Fruit fly (Drosophila melanogaster) whole organism, embryonic: ENCODE measurements around the gene CG44158.
A peak's percentile ranks its signal among the peaks of the same experiment; 100 is the strongest.

Experiments
- Adf1 ChIP-seq: fragments of 200-800 bp; sonication (Bioruptor generic); IDR thresholded peaks from 2 replicates; pipeline ENCODE4 v1.3.6; 2022; ENCODE audit warnings: missing biosample characterization, missing genetic modification characterization
- Asciz ChIP-seq: fragments of 200-800 bp; sonication (Bioruptor generic); optimal IDR thresholded peaks from 2 replicates; lab custom pipeline; 2017; ENCODE audit warnings: missing biosample characterization, mild to moderate bottlenecking, missing genetic modification characterization, missing genetic modification reagents
- Atf3 ChIP-seq: fragments of 200-800 bp; sonication (Bioruptor generic); optimal IDR thresholded peaks from 3 replicates; lab custom pipeline; 2016; ENCODE audit warnings: missing biosample characterization, missing genetic modification characterization
- CG10431 ChIP-seq: fragments of 200-800 bp; sonication (Bioruptor generic); optimal IDR thresholded peaks from 3 replicates; lab custom pipeline; 2018; ENCODE audit warnings: missing biosample characterization, mild to moderate bottlenecking, missing genetic modification characterization
- CG11093 ChIP-seq: fragments of 200-800 bp; sonication (Bioruptor generic); IDR thresholded peaks from 3 replicates; pipeline ENCODE4 v1.3.6; 2022; ENCODE audit warnings: missing biosample characterization, missing genetic modification characterization
- CG11560 ChIP-seq: fragments of 200-800 bp; sonication (Bioruptor generic); IDR thresholded peaks from 3 replicates; pipeline ENCODE4 v1.3.6; 2022; ENCODE audit warnings: missing biosample characterization, missing genetic modification characterization
- CG11695 ChIP-seq: fragments of 200-800 bp; sonication (Bioruptor generic); IDR thresholded peaks from 3 replicates; pipeline ENCODE4 v1.3.6; 2022; ENCODE audit warnings: missing biosample characterization, missing genetic modification characterization
- CG13894 ChIP-seq: fragments of 200-800 bp; sonication (Bioruptor generic); optimal IDR thresholded peaks from 3 replicates; lab custom pipeline; 2018; ENCODE audit warnings: missing biosample characterization, mild to moderate bottlenecking, missing genetic modification characterization, moderate library complexity
- CG14050 ChIP-seq: fragments of 200-800 bp; sonication (Bioruptor generic); IDR thresholded peaks from 3 replicates; pipeline ENCODE4 v1.3.6; 2022; ENCODE audit warnings: missing biosample characterization, missing genetic modification characterization
- CG15696 ChIP-seq: fragments of 200-800 bp; sonication (Bioruptor generic); optimal IDR thresholded peaks from 2 replicates; lab custom pipeline; 2019; ENCODE audit warnings: missing biosample characterization, mild to moderate bottlenecking, missing genetic modification characterization, moderate library complexity
- CG1603 ChIP-seq: fragments of 200-800 bp; sonication (Bioruptor generic); optimal IDR thresholded peaks from 2 replicates; lab custom pipeline; 2019; ENCODE audit warnings: missing biosample characterization, mild to moderate bottlenecking, missing genetic modification characterization, moderate library complexity
- CG17829 ChIP-seq: fragments of 200-800 bp; optimal IDR thresholded peaks from 2 replicates; lab custom pipeline; 2019; ENCODE audit warnings: missing biosample characterization, mild to moderate bottlenecking, missing genetic modification characterization, moderate library complexity
- CG18619 ChIP-seq: fragments of 200-800 bp; sonication (Bioruptor generic); optimal IDR thresholded peaks from 3 replicates; lab custom pipeline; 2017; ENCODE audit warnings: missing biosample characterization, mild to moderate bottlenecking, missing genetic modification characterization
- CG2712 ChIP-seq: fragments of 200-800 bp; optimal IDR thresholded peaks from 3 replicates; lab custom pipeline; 2019; ENCODE audit warnings: missing biosample characterization, mild to moderate bottlenecking, missing genetic modification characterization, moderate library complexity
- CG2889 ChIP-seq: fragments of 200-800 bp; sonication (Bioruptor generic); IDR thresholded peaks from 3 replicates; pipeline ENCODE4 v1.3.6; 2022; ENCODE audit warnings: missing biosample characterization, missing genetic modification characterization
- CG31441 ChIP-seq: fragments of 200-800 bp; sonication (Bioruptor generic); IDR thresholded peaks from 2 replicates; pipeline ENCODE4 v1.3.6; 2022; ENCODE audit warnings: missing biosample characterization, missing genetic modification characterization
- CG4282 ChIP-seq: fragments of 200-800 bp; sonication (Bioruptor generic); optimal IDR thresholded peaks from 2 replicates; lab custom pipeline; 2016; ENCODE audit warnings: missing biosample characterization, missing genetic modification characterization
- CG5953 ChIP-seq: fragments of 200-800 bp; sonication (Bioruptor generic); IDR thresholded peaks from 2 replicates; pipeline ENCODE4 v1.3.6; 2022; ENCODE audit warnings: missing biosample characterization, missing genetic modification characterization
- CG6689 ChIP-seq: fragments of 200-800 bp; sonication (Bioruptor generic); IDR thresholded peaks from 2 replicates; pipeline ENCODE4 v1.3.6; 2022; ENCODE audit warnings: missing biosample characterization, missing genetic modification characterization
- CG7745 ChIP-seq: fragments of 200-800 bp; sonication (Bioruptor generic); optimal IDR thresholded peaks from 2 replicates; lab custom pipeline; 2018; ENCODE audit warnings: missing biosample characterization, mild to moderate bottlenecking, missing genetic modification characterization, moderate library complexity
- Dad ChIP-seq: fragments of 200-800 bp; sonication (Bioruptor generic); optimal IDR thresholded peaks from 3 replicates; lab custom pipeline; 2016; ENCODE audit warnings: missing biosample characterization, missing genetic modification characterization
- Elba2 ChIP-seq: fragments of 200-800 bp; sonication (Bioruptor generic); optimal IDR thresholded peaks from 3 replicates; lab custom pipeline; 2016; ENCODE audit warnings: missing biosample characterization, missing genetic modification characterization
- HmgD ChIP-seq: fragments of 200-800 bp; sonication (Bioruptor generic); optimal IDR thresholded peaks from 3 replicates; lab custom pipeline; 2016; ENCODE audit warnings: missing biosample characterization, missing genetic modification characterization
- Hmr ChIP-seq: fragments of 200-800 bp; sonication (Bioruptor generic); optimal IDR thresholded peaks from 3 replicates; lab custom pipeline; 2017; ENCODE audit warnings: mild to moderate bottlenecking, missing biosample characterization, missing genetic modification reagents, missing genetic modification characterization
- Hmx ChIP-seq: fragments of 200-800 bp; sonication (Bioruptor generic); optimal IDR thresholded peaks from 2 replicates; lab custom pipeline; 2016; ENCODE audit warnings: missing biosample characterization, missing genetic modification characterization
- Hsf ChIP-seq: fragments of 200-800 bp; sonication (Bioruptor generic); optimal IDR thresholded peaks from 3 replicates; lab custom pipeline; 2016; ENCODE audit warnings: missing biosample characterization, missing genetic modification characterization
- Nf-YA ChIP-seq: fragments of 200-800 bp; sonication (Bioruptor generic); IDR thresholded peaks from 2 replicates; pipeline ENCODE4 v1.3.6; 2022; ENCODE audit warnings: missing biosample characterization, missing genetic modification characterization
- ac ChIP-seq: fragments of 200-800 bp; sonication (Bioruptor generic); optimal IDR thresholded peaks from 3 replicates; lab custom pipeline; 2017; ENCODE audit warnings: missing biosample characterization, mild to moderate bottlenecking, missing genetic modification characterization
- bowl ChIP-seq: fragments of 200-800 bp; sonication (Bioruptor generic); IDR thresholded peaks from 2 replicates; pipeline ENCODE4 v1.3.6; 2022; ENCODE audit warnings: missing biosample characterization, missing genetic modification characterization
- bsh ChIP-seq, 2 experiments: fragments of 200-800 bp; sonication (Bioruptor generic); optimal IDR thresholded peaks; 2 replicates each; lab custom pipeline; 2017 to 2018; ENCODE audit warnings: mild to moderate bottlenecking in 2 of 2, missing biosample characterization in 2 of 2, missing genetic modification characterization in 2 of 2, moderate library complexity in 1 of 2
- ci ChIP-seq: fragments of 200-800 bp; sonication (Bioruptor generic); IDR thresholded peaks from 3 replicates; pipeline ENCODE4 v1.3.6; 2022; ENCODE audit warnings: missing biosample characterization, missing genetic modification characterization
- dan ChIP-seq: fragments of 200-800 bp; sonication (Bioruptor generic); IDR thresholded peaks from 2 replicates; pipeline ENCODE4 v1.3.6; 2022; ENCODE audit warnings: missing biosample characterization, missing genetic modification characterization
- disco-r ChIP-seq: fragments of 200-800 bp; sonication (Bioruptor generic); optimal IDR thresholded peaks from 2 replicates; lab custom pipeline; 2016; ENCODE audit warnings: missing biosample characterization, missing genetic modification characterization
- emc ChIP-seq: fragments of 200-800 bp; sonication (Bioruptor generic); optimal IDR thresholded peaks from 2 replicates; lab custom pipeline; 2016; ENCODE audit warnings: missing biosample characterization, missing genetic modification characterization
- fd102C ChIP-seq: fragments of 200-800 bp; sonication (Bioruptor generic); optimal IDR thresholded peaks from 2 replicates; lab custom pipeline; 2018; ENCODE audit warnings: missing biosample characterization, mild to moderate bottlenecking, missing genetic modification characterization, moderate library complexity
- fd3F ChIP-seq: fragments of 200-800 bp; sonication (Bioruptor generic); optimal IDR thresholded peaks from 2 replicates; lab custom pipeline; 2018; ENCODE audit warnings: missing biosample characterization, mild to moderate bottlenecking, missing genetic modification characterization, moderate library complexity
- gsb-n ChIP-seq: fragments of 200-800 bp; sonication (Bioruptor generic); optimal IDR thresholded peaks from 3 replicates; lab custom pipeline; 2018; ENCODE audit warnings: missing biosample characterization, mild to moderate bottlenecking, missing genetic modification characterization
- hth ChIP-seq: fragments of >200 bp; optimal IDR thresholded peaks from 2 replicates; lab custom pipeline; 2017; ENCODE audit warnings: inconsistent platforms
- jigr1 ChIP-seq: fragments of 200-800 bp; sonication (Bioruptor generic); IDR thresholded peaks from 3 replicates; pipeline ENCODE4 v1.3.6; 2022; ENCODE audit warnings: missing biosample characterization, missing genetic modification characterization
- odd ChIP-seq: fragments of 200-800 bp; sonication (Bioruptor generic); optimal IDR thresholded peaks from 2 replicates; lab custom pipeline; 2017; ENCODE audit warnings: missing biosample characterization, mild to moderate bottlenecking, missing genetic modification characterization
- pb ChIP-seq: fragments of 200-800 bp; sonication (Bioruptor generic); optimal IDR thresholded peaks from 3 replicates; lab custom pipeline; 2016; ENCODE audit warnings: missing biosample characterization, missing genetic modification characterization
- pho ChIP-seq: fragments of 200-800 bp; sonication (Bioruptor generic); optimal IDR thresholded peaks from 2 replicates; lab custom pipeline; 2016; ENCODE audit warnings: missing biosample characterization, missing genetic modification characterization
- phol ChIP-seq: fragments of 200-800 bp; sonication (Bioruptor generic); optimal IDR thresholded peaks from 3 replicates; lab custom pipeline; 2018; ENCODE audit warnings: missing biosample characterization, mild to moderate bottlenecking, missing genetic modification characterization, moderate library complexity
- prd ChIP-seq, 3 experiments: fragments of >200 bp in 2 of 3; fragments of 200-800 bp in 1 of 3; sonication (Bioruptor generic) in 1 of 3; optimal IDR thresholded peaks in 2 of 3; IDR thresholded peaks in 1 of 3; 2 replicates in 2 of 3; 3 replicates in 1 of 3; pipeline versions ENCODE4 v1.3.6 to Lab custom; 2017 to 2022; ENCODE audit warnings: missing biosample characterization in 1 of 3, missing genetic modification characterization in 1 of 3
- sd ChIP-seq: fragments of 200-800 bp; sonication (Bioruptor generic); optimal IDR thresholded peaks from 3 replicates; lab custom pipeline; 2018; ENCODE audit warnings: missing biosample characterization, mild to moderate bottlenecking, missing genetic modification characterization, moderate library complexity
- slou ChIP-seq: fragments of 200-800 bp; sonication (Bioruptor generic); optimal IDR thresholded peaks from 3 replicates; lab custom pipeline; 2016; ENCODE audit warnings: missing biosample characterization, missing genetic modification characterization
- sug ChIP-seq: fragments of 200-800 bp; optimal IDR thresholded peaks from 2 replicates; lab custom pipeline; 2019; ENCODE audit warnings: missing biosample characterization, mild to moderate bottlenecking, missing genetic modification characterization, moderate library complexity
- trh ChIP-seq: fragments of 200-800 bp; sonication (Bioruptor generic); optimal IDR thresholded peaks from 2 replicates; lab custom pipeline; 2016; ENCODE audit warnings: missing biosample characterization, missing genetic modification characterization
- tup ChIP-seq: fragments of 200-800 bp; sonication (Bioruptor generic); optimal IDR thresholded peaks from 2 replicates; lab custom pipeline; 2016; ENCODE audit warnings: missing biosample characterization, mild to moderate bottlenecking, missing genetic modification characterization, moderate library complexity
- yki ChIP-seq: fragments of >200 bp; optimal IDR thresholded peaks from 3 replicates; lab custom pipeline; 2018
- zfh2 ChIP-seq: fragments of 200-800 bp; sonication (Bioruptor generic); optimal IDR thresholded peaks from 2 replicates; lab custom pipeline; 2016; ENCODE audit warnings: missing biosample characterization, missing genetic modification characterization

Gene CG44158

DNA sequence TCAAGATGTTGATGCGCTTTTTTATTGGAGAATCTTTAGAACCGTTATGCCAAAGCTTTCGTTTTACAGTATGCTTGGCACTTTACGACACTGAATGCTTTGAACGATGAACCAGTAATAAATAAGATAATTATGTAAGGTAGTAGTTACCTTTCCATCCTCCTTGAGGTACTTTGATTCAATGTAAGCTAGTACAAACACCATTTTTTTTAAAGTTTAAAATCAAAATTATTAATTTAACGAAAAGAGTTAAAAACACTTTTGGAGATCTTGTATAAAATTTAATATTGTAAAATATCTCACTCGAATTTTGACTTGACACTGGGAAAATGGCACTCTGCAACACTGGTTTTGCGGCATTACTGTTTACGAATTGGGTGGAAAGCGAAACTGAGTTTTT, 23.2 kb upstream of the CG44158 start, which contains the start of the genes Arp5 and CG7208 (continued):
- no peak for TF ChIP-seq CG4282 (GFP tag; lab: Kevin White, UChicago)
- no peak for TF ChIP-seq CG1603 (tag; lab: Kevin White, UChicago)
- peak; percentile 4 for TF ChIP-seq CG15696
- no peak for TF ChIP-seq pb (GFP tag; lab: Kevin White, UChicago)
- TF ChIP-seq fd102C = no peak
- TF ChIP-seq CG11093 (GFP tag; lab: Robert Waterston, UW) = no peak
- peak; percentile 80 for TF ChIP-seq pho (GFP tag; lab: Kevin White, UChicago)
- TF ChIP-seq emc (GFP tag; lab: Kevin White, UChicago) = no peak
- TF ChIP-seq ci (GFP tag; lab: Robert Waterston, UW) = peak; percentile 36; the same call in 1 of the 3 replicates
- TF ChIP-seq jigr1 (GFP tag; lab: Robert Waterston, UW) = no peak
- TF ChIP-seq Atf3 (GFP tag; lab: Kevin White, UChicago) = peak; percentile 42
- TF ChIP-seq disco-r (GFP tag; lab: Kevin White, UChicago) = peak; percentile 11
- TF ChIP-seq trh (GFP tag; lab: Kevin White, UChicago) = peak; percentile 23
- TF ChIP-seq CG11560 (tag; lab: Robert Waterston, UW) = no peak; the same call in 2 of the 3 replicates
- peak; percentile 49; the same call in 1 of the 3 replicates for TF ChIP-seq CG11695 (GFP tag; lab: Robert Waterston, UW)
- peak; percentile 68 for TF ChIP-seq CG2712 (tag; lab: Kevin White, UChicago)
- TF ChIP-seq CG10431 (GFP tag; lab: Kevin White, UChicago) = no peak
- TF ChIP-seq hth (lab: Kevin White, UChicago) = no peak
- TF ChIP-seq CG13894 = peak; percentile 69
- peak; percentile 76 for TF ChIP-seq Hsf
- TF ChIP-seq sd (tag; lab: Kevin White, UChicago) = no peak
- TF ChIP-seq bsh (GFP tag; optimal IDR thresholded peaks at IDR 0.05; lab: Kevin White, UChicago) = peak in 1 of 2 experiments; percentile 70
- TF ChIP-seq CG7745 = no peak
- no peak for TF ChIP-seq dan (GFP tag; lab: Robert Waterston, UW)
- peak; percentile 88 for TF ChIP-seq CG6689 (GFP tag; lab: Robert Waterston, UW)
- TF ChIP-seq odd (GFP tag; lab: Kevin White, UChicago) = no peak
- peak; percentile 73 for TF ChIP-seq CG31441 (GFP tag; lab: Robert Waterston, UW)
- peak; percentile 57 for TF ChIP-seq gsb-n (tag; lab: Kevin White, UChicago)
- TF ChIP-seq ac (GFP tag; lab: Kevin White, UChicago) = no peak
- peak; percentile 36 for TF ChIP-seq Dad (GFP tag; lab: Kevin White, UChicago)
- TF ChIP-seq CG5953 (GFP tag; lab: Robert Waterston, UW) = no peak
- TF ChIP-seq bowl (GFP tag; lab: Robert Waterston, UW) = no peak
- 0 out of 3 replicates have a peak, but pooled peaks have one; percentile 22 for TF ChIP-seq CG2889 (GFP tag; lab: Robert Waterston, UW)
- TF ChIP-seq Hmx (GFP tag; lab: Kevin White, UChicago) = no peak
- TF ChIP-seq tup (GFP tag; lab: Kevin White, UChicago) = peak; percentile 2
- TF ChIP-seq Elba2 (GFP tag; lab: Kevin White, UChicago) = peak; percentile 29
- peak; percentile 71 for TF ChIP-seq fd3F (GFP tag; lab: Kevin White, UChicago)
- TF ChIP-seq phol (tag; lab: Kevin White, UChicago) = peak; percentile 81
- TF ChIP-seq Nf-YA = 0 out of 2 replicates have a peak, but pooled peaks have one; percentile 51
- TF ChIP-seq CG14050 (GFP tag; lab: Robert Waterston, UW) = 0 out of 3 replicates have a peak, but pooled peaks have one; percentile 13
- no peak for TF ChIP-seq Asciz (GFP tag; lab: Kevin White, UChicago)
- peak; percentile 51 for TF ChIP-seq CG17829
- peak; percentile 81 for TF ChIP-seq Hmr (GFP tag; lab: Kevin White, UChicago)
- peak; percentile 76 for TF ChIP-seq sug
- TF ChIP-seq zfh2 (GFP tag; lab: Kevin White, UChicago) = peak; percentile 63
- no peak for TF ChIP-seq prd (optimal IDR thresholded peaks at IDR 0.05; lab: Kevin White, UChicago)
- TF ChIP-seq prd (GFP tag; IDR thresholded peaks at IDR 0.05; lab: Robert Waterston, UW) = peak; percentile 66
- TF ChIP-seq yki = no peak
- no peak for TF ChIP-seq HmgD
- TF ChIP-seq Adf1 (GFP tag; lab: Robert Waterston, UW) = peak; percentile 39
- peak; percentile 42 for TF ChIP-seq slou (GFP tag; lab: Kevin White, UChicago)
- TF ChIP-seq CG18619 (GFP tag; lab: Kevin White, UChicago) = peak; percentile 59
